Worm (Caenorhabditis elegans): ENCODE measurements around the gene pals-16.

DNA sequence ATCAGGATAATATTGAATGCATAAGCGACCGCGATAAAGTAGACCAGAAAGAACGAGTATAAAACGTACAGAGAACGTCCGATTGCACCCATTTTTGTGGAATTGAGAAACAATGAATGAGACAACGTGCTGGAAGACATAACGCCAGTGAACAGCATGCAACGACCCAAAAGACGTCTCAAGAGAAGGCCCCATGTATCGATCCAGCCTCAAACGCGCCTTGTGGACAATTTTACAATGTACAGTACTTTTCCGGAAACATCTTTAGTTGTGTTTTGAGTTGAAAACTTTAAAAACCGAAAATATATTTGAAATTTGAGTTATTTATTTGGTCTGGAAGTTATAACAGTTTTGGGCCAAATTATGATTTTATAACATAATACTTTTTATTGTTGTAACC lies 49.0 kb upstream of the pals-16 start, which contains the start of gene Y82E9BL.3:
- no peak for TF ChIP-seq nhr-28 (tag; optimal IDR thresholded peaks at IDR 0.05)
- no peak for TF ChIP-seq ztf-11 (tag; optimal IDR thresholded peaks at IDR 0.05)
- no peak for TF ChIP-seq unc-62 (GFP tag; optimal IDR thresholded peaks at IDR 0.05)
- TF ChIP-seq drap-1 (GFP tag; optimal IDR thresholded peaks at IDR 0.05) = no peak
- no peak for TF ChIP-seq elt-3 (tag; optimal IDR thresholded peaks at IDR 0.05)
- TF ChIP-seq snpc-4 (tag; optimal IDR thresholded peaks at IDR 0.05) = no peak
- no peak for TF ChIP-seq ceh-43 (GFP tag; optimal IDR thresholded peaks at IDR 0.05)
- TF ChIP-seq nhr-12 (tag; optimal IDR thresholded peaks at IDR 0.05) = no peak
- TF ChIP-seq unc-120 (tag; optimal IDR thresholded peaks at IDR 0.05; ENCODE audit: poor library complexity, severe bottlenecking) = no peak
- no peak for TF ChIP-seq lsy-2 (tag; optimal IDR thresholded peaks at IDR 0.05)
- TF ChIP-seq pha-4 (tag; optimal IDR thresholded peaks at IDR 0.05) = no peak
- no peak for TF ChIP-seq ceh-83 (GFP tag; optimal IDR thresholded peaks at IDR 0.05)

All from whole organism, mixed stage, embryonic.